Fruit fly (Drosophila melanogaster) whole organism, wandering third instar larva: ENCODE results near the gene CG12877.

Experiments used
- Abd-B ChIP-seq: fragments of >200 bp; optimal IDR thresholded peaks from 2 replicates; lab custom pipeline; 2017; ENCODE audit warnings: missing biosample characterization, missing genetic modification characterization
- dl ChIP-seq, 2 experiments: fragments of 175-275, 200-275 bp in 1 of 2; fragments of 200-275 bp in 1 of 2; sonication (Bioruptor generic); optimal IDR thresholded peaks; lab custom pipeline; 2018; ENCODE audit warnings: mild to moderate bottlenecking in 2 of 2, missing biosample characterization in 2 of 2, missing genetic modification characterization in 2 of 2, moderate library complexity in 2 of 2; ENCODE audit not compliant: partially characterized antibody in 2 of 2, insufficient read depth in 1 of 2
- h ChIP-seq: fragments of 200-800 bp; sonication (Bioruptor generic); optimal IDR thresholded peaks from 3 replicates; lab custom pipeline; 2016; ENCODE audit warnings: missing biosample characterization, mild to moderate bottlenecking, missing genetic modification characterization
- pan ChIP-seq: fragments of >200 bp; optimal IDR thresholded peaks from 2 replicates; lab custom pipeline; 2017
- usp ChIP-seq: fragments of >200 bp; optimal IDR thresholded peaks from 2 replicates; lab custom pipeline; 2017; ENCODE audit warnings: missing biosample characterization, missing genetic modification characterization

dm6 chr3R:27737038-27737437 is 30.1 kb downstream of the CG12877 start:
- TF ChIP-seq h (GFP tag; lab: Kevin White, UChicago), result no peak
- TF ChIP-seq dl (GFP tag; optimal IDR thresholded peaks at IDR 0.05; lab: Kevin White, UChicago; ENCODE audit: insufficient read depth in 1 of 2, partially characterized antibody in 2 of 2), result no peak
- TF ChIP-seq Abd-B (GFP tag; lab: Kevin White, UChicago), result no peak
- no peak for TF ChIP-seq pan
- no peak for TF ChIP-seq usp (GFP tag; lab: Kevin White, UChicago)
